Fruit fly (Drosophila melanogaster): Measurements from ENCODE around the gene exd.

DNA sequence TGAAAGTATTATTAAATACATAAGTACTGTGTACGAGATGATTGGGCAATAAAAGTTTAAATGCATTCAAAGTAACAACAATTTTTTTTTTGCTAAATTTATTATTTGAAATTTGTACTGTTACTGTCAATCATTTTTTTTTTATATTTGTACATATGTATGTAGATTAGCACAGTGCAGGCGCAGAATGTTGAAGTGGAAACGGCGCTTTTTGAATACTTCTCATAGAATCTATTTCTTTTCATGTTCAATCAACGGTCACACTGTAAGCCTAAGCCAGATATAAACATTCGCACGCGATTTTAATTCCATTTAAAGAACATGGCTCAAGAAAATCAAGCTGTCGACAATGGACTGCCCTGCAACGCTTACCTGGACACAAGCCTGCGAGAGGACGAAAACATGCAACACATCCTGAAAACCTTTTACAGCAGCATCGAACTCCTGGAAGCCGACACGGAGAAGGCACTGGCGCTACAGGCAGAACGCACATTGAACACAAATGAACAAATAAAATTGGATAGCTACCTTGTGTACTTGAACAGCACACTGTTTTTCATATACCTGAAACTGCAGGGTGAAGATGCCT, 47.4 kb upstream of the exd start, which contains the start of gene Rrp47:
- TF ChIP-seq CG42726 (GFP tag; IDR thresholded peaks at IDR 0.05; ENCODE audit: partially characterized antibody) (no peak), ERR (GFP tag; optimal IDR thresholded peaks at IDR 0.05) (no peak), usp (GFP tag; optimal IDR thresholded peaks at IDR 0.05) (no peak), bsh (GFP tag; optimal IDR thresholded peaks at IDR 0.05) (no peak), gfzf (GFP tag; optimal IDR thresholded peaks at IDR 0.05) (peak; percentile 74), CTCF (GFP tag; optimal IDR thresholded peaks at IDR 0.05) (no peak), caup (GFP tag; optimal IDR thresholded peaks at IDR 0.05; ENCODE audit: severe bottlenecking) (no peak), CG17912 (GFP tag; optimal IDR thresholded peaks at IDR 0.05) (no peak)

Data from whole organism, embryonic.